Worm (Caenorhabditis elegans): ENCODE data around the gene grd-10.

Gene grd-10

ce11 chrIV:3439354-3439753 is 1.5 kb upstream of the grd-10 start, which contains the start of gene grd-3:
Gene grd-3 (plus strand): TSS chrIV:3439655.
- no peak for TF ChIP-seq hsf-1 (GFP tag; IDR thresholded peaks at IDR 0.05)
- 0 out of 2 replicates have a peak, but pooled peaks have one; percentile 5 for TF ChIP-seq zfh-2 (GFP tag; conservative IDR thresholded peaks at IDR 0.05)

- TF ChIP-seq ztf-18 (tag; optimal IDR thresholded peaks at IDR 0.05) (no peak), efl-1 (GFP tag; optimal IDR thresholded peaks at IDR 0.05) (no peak), ceh-58 (GFP tag; IDR thresholded peaks at IDR 0.05) (no peak), nhr-27 (tag; optimal IDR thresholded peaks at IDR 0.05) (no peak)
Observed at ce11 chrIV:3442513-3442912, 1.7 kb downstream of the grd-10 start.

- TF ChIP-seq hrde-1 (tag; optimal IDR thresholded peaks at IDR 0.05; ENCODE audit: borderline replicate concordance) = no peak
- TF ChIP-seq F10E7.11 (tag; optimal IDR thresholded peaks at IDR 0.05) = no peak
- TF ChIP-seq gei-17 (GFP tag; optimal IDR thresholded peaks at IDR 0.05) = no peak
- TF ChIP-seq rcor-1 (GFP tag; IDR thresholded peaks at IDR 0.05) = no peak
- TF ChIP-seq mel-28 (tag; optimal IDR thresholded peaks at IDR 0.05; ENCODE audit: borderline replicate concordance) = no peak
- TF ChIP-seq lin-35 (GFP tag; optimal IDR thresholded peaks at IDR 0.05) = no peak
- no peak for TF ChIP-seq snpc-1.1 (tag; optimal IDR thresholded peaks at IDR 0.05; ENCODE audit: insufficient read depth)
- no peak for TF ChIP-seq sea-2 (GFP tag; IDR thresholded peaks at IDR 0.05)
- no peak for TF ChIP-seq unc-130 (GFP tag; optimal IDR thresholded peaks at IDR 0.05)
Observed at ce11 chrIV:3444101-3444500, 3.2 kb downstream of the grd-10 start, which contains the start of gene F09D12.2. Gene F09D12.2 (minus strand): TSS chrIV:3444201.

ce11 chrIV:3444614-3445013 is 3.8 kb downstream of the grd-10 start, which contains the start of gene F58E2.5:
Gene F58E2.5 (plus strand): TSS chrIV:3444914.
- TF ChIP-seq aptf-2 (GFP tag; conservative IDR thresholded peaks at IDR 0.05) (no peak), ztf-3 (GFP tag; optimal IDR thresholded peaks at IDR 0.05) (no peak), mcd-1 (GFP tag; IDR thresholded peaks at IDR 0.05) (no peak), attf-5 (GFP tag; optimal IDR thresholded peaks at IDR 0.05) (no peak), mxl-1 (tag; optimal IDR thresholded peaks at IDR 0.05) (no peak), sea-2 (GFP tag; IDR thresholded peaks at IDR 0.05) (no peak), hmg-20 (GFP tag; IDR thresholded peaks at IDR 0.05) (no peak), nhr-27 (tag; optimal IDR thresholded peaks at IDR 0.05) (no peak), ceh-91 (GFP tag; IDR thresholded peaks at IDR 0.05) (no peak), B0336.3 (GFP tag; IDR thresholded peaks at IDR 0.05) (no peak), T07F8.4 (tag; optimal IDR thresholded peaks at IDR 0.05) (no peak), Y79H2A.3 (GFP tag; conservative IDR thresholded peaks at IDR 0.05) (no peak), ztf-6 (GFP tag; IDR thresholded peaks at IDR 0.05) (no peak), mel-28 (tag; optimal IDR thresholded peaks at IDR 0.05; ENCODE audit: borderline replicate concordance) (no peak), nfyb-1 (GFP tag; IDR thresholded peaks at IDR 0.05) (no peak), ceh-27 (GFP tag; optimal IDR thresholded peaks at IDR 0.05) (no peak), cebp-2 (GFP tag; IDR thresholded peaks at IDR 0.05) (no peak), fkh-3 (tag; optimal IDR thresholded peaks at IDR 0.05) (no peak), aptf-3 (GFP tag; IDR thresholded peaks at IDR 0.05) (no peak), lsy-27 (tag; optimal IDR thresholded peaks at IDR 0.05; ENCODE audit: borderline replicate concordance, insufficient read depth) (no peak)

DNA sequence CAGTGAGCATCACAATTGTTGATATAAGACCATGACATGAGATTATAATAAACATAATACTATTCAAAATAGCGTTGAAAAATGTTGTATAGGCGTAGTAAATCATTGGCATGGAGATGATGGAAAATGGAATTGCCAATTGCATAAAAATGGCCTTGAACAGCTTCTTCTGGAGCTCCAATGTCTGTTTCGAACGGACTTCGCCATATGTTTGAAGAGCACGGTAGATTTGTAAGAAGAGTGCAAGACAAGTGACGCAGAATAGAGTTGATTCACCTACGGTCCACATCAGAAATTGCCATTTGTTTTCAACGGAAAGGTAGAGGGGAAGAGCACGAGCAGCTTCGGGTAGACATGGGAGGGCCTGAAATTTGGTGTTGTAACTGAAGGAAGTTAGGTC is 6.5 kb downstream of the grd-10 start:
- no peak for TF ChIP-seq pha-4 (tag; optimal IDR thresholded peaks at IDR 0.05)
- TF ChIP-seq B0035.1 (tag; optimal IDR thresholded peaks at IDR 0.05) = no peak
- no peak for TF ChIP-seq sdz-38 (tag; optimal IDR thresholded peaks at IDR 0.05)
- TF ChIP-seq lir-1 (GFP tag; conservative IDR thresholded peaks at IDR 0.05) = no peak
- TF ChIP-seq F52B5.7 (tag; optimal IDR thresholded peaks at IDR 0.05) = no peak
